Worm (Caenorhabditis elegans): ENCODE data around the gene str-90.

str-90 gene

DNA sequence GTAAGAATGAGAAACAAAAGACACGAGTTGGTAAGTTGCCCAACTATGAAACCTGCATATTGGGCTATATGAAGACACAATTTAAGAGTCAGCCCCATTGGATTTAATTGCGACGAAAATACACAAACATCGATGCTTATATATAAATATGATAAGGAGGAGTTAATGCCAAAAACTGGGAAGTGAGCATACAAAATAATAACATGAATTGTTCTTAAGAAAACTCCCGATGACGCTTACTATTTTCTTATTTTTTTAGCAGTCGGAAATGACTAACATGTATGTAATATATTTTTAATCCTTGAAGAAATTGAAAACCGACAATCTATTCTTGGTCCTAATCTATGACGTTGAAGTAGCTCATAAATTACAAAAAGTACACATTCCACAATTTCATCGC is 31.0 kb upstream of the str-90 start, which contains the start of gene str-144:
str-144 (minus strand) TSS at position 101 of the 400 bp plus-strand sequence.
- no peak for TF ChIP-seq flt-1 (GFP tag; IDR thresholded peaks at IDR 0.05)
- TF ChIP-seq hnd-1 (tag; optimal IDR thresholded peaks at IDR 0.05): no peak
- TF ChIP-seq tra-4 (tag; optimal IDR thresholded peaks at IDR 0.05): no peak

DNA sequence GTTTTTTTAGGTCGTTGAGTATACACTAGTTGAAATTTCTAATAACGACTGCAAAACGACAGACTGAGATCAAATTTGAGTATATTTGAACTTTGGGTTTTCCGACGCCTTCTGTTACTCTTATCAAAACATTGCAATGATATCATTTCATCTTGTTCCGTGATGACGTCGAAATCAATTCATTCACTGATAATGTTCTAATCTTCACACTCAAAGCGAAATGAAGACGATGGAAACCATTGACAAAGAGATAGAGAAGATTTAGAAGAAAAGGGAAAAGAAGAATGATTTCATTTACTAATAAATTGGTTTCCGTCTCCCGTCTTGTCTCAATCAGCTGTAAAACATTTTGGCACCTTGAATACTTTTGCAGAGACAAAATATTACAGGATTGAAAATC is 29.9 kb upstream of the str-90 start:
- TF ChIP-seq F13C5.2 (tag; optimal IDR thresholded peaks at IDR 0.05): no peak
- TF ChIP-seq ets-7 (tag; optimal IDR thresholded peaks at IDR 0.05): no peak
- TF ChIP-seq ama-1 (optimal IDR thresholded peaks at IDR 0.05): no peak
- TF ChIP-seq scrt-1 (GFP tag; IDR thresholded peaks at IDR 0.05): no peak
- no peak for TF ChIP-seq B0310.2 (tag; optimal IDR thresholded peaks at IDR 0.05)
- TF ChIP-seq hnd-1 (tag; optimal IDR thresholded peaks at IDR 0.05): no peak
- TF ChIP-seq hmbx-1 (tag; optimal IDR thresholded peaks at IDR 0.05): no peak
- no peak for TF ChIP-seq pes-1 (GFP tag; IDR thresholded peaks at IDR 0.05)
- no peak for TF ChIP-seq tbx-37 (GFP tag; conservative IDR thresholded peaks at IDR 0.05)
- TF ChIP-seq ceh-13 (GFP tag; optimal IDR thresholded peaks at IDR 0.05): no peak
- no peak for TF ChIP-seq sea-1 (GFP tag; conservative IDR thresholded peaks at IDR 0.05)

DNA sequence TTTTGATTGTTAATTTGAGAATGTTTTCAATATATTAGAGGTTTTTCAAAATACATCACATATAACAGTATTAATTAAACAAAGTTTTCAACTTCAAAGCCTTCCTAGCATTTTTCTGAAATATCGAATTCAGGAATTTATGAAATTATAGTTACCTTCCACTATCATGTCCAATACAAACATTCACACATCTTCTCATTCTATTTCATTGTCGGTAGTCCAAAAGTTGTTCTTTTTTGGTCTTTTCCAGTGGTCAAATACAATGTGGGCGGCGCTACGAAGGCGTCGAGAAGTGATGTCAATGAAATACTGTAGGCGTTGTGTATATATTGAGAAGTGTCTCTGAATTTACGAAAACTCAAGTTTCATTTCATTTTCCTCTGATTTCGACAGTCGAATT is 27.3 kb upstream of the str-90 start, which contains the start of gene catp-3:
catp-3 (plus strand) TSS at position 301 of the 400 bp plus-strand sequence.
- TF ChIP-seq F13C5.2 (tag; optimal IDR thresholded peaks at IDR 0.05) (no peak), scrt-1 (GFP tag; IDR thresholded peaks at IDR 0.05) (no peak), pes-1 (GFP tag; IDR thresholded peaks at IDR 0.05) (no peak), hnd-1 (tag; optimal IDR thresholded peaks at IDR 0.05) (no peak), aly-1 (tag; optimal IDR thresholded peaks at IDR 0.05) (no peak), B0310.2 (tag; optimal IDR thresholded peaks at IDR 0.05) (no peak), flt-1 (GFP tag; IDR thresholded peaks at IDR 0.05) (no peak), hmbx-1 (tag; optimal IDR thresholded peaks at IDR 0.05) (no peak), ceh-13 (GFP tag; optimal IDR thresholded peaks at IDR 0.05) (no peak)

DNA sequence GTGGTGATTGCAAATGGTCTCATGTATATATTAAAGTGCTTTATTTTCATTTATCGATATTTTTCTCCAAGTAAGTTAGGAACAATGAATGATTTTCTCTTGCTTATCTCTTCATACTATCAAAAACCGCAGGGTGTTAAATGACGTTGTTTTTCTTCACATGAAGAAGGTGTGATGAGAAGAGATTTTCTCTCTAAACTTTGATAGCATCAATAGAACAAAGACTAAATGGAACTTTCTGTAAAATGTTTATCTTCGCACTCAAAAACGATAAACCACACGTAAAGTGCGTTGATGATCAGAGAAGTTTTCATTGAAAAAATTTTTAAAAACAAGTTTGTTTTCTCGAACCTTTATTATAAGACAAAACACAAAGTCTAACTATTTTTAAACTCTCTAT is 23.2 kb upstream of the str-90 start:
- TF ChIP-seq B0310.2 (tag; optimal IDR thresholded peaks at IDR 0.05): no peak
- TF ChIP-seq sea-1 (GFP tag; conservative IDR thresholded peaks at IDR 0.05): no peak
- TF ChIP-seq ets-7 (tag; optimal IDR thresholded peaks at IDR 0.05): no peak
- TF ChIP-seq ceh-36 (tag; optimal IDR thresholded peaks at IDR 0.05): no peak
- no peak for TF ChIP-seq flt-1 (GFP tag; IDR thresholded peaks at IDR 0.05)
- no peak for TF ChIP-seq tra-4 (tag; optimal IDR thresholded peaks at IDR 0.05)
- TF ChIP-seq hmg-4 (GFP tag; optimal IDR thresholded peaks at IDR 0.05): no peak
- TF ChIP-seq tbx-11 (GFP tag; IDR thresholded peaks at IDR 0.05): no peak
- no peak for TF ChIP-seq hnd-1 (tag; optimal IDR thresholded peaks at IDR 0.05)
- no peak for TF ChIP-seq tbx-37 (GFP tag; conservative IDR thresholded peaks at IDR 0.05)

DNA sequence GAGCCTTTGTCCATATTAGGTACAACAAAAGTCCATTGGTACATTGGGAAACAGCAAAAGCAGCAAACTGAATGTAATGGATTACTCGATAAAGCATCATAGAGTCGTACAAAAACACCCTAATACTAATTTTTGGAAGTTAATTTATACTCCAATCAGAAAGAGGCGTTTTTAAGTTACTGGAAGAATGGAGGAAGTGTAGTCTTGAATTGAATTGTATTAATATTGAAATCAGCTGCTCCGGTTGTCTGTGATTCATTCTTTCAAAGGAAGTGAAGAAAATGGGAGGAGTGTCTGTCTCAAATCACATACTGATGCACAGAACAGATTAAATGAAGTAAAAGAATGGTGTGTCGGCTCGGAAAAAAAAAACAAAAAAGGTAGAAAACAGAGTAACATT is 21.5 kb upstream of the str-90 start, which contains the start of gene str-131:
str-131 (minus strand) TSS at position 101 of the 400 bp plus-strand sequence.
- no peak for TF ChIP-seq hmg-4 (GFP tag; optimal IDR thresholded peaks at IDR 0.05)
- no peak for TF ChIP-seq ama-1 (optimal IDR thresholded peaks at IDR 0.05)
- no peak for TF ChIP-seq hmbx-1 (tag; optimal IDR thresholded peaks at IDR 0.05)
- no peak for TF ChIP-seq tbx-11 (GFP tag; IDR thresholded peaks at IDR 0.05)
- no peak for TF ChIP-seq scrt-1 (GFP tag; IDR thresholded peaks at IDR 0.05)
- no peak for TF ChIP-seq hnd-1 (tag; optimal IDR thresholded peaks at IDR 0.05)
- no peak for TF ChIP-seq ets-7 (tag; optimal IDR thresholded peaks at IDR 0.05)
- no peak for TF ChIP-seq ceh-36 (tag; optimal IDR thresholded peaks at IDR 0.05)
- no peak for TF ChIP-seq B0310.2 (tag; optimal IDR thresholded peaks at IDR 0.05)
- TF ChIP-seq ceh-13 (GFP tag; optimal IDR thresholded peaks at IDR 0.05): no peak
- no peak for TF ChIP-seq F13C5.2 (tag; optimal IDR thresholded peaks at IDR 0.05)
- TF ChIP-seq pes-1 (GFP tag; IDR thresholded peaks at IDR 0.05): no peak
- no peak for TF ChIP-seq aly-1 (tag; optimal IDR thresholded peaks at IDR 0.05)
- no peak for TF ChIP-seq tra-4 (tag; optimal IDR thresholded peaks at IDR 0.05)
- TF ChIP-seq sea-1 (GFP tag; conservative IDR thresholded peaks at IDR 0.05): no peak
- TF ChIP-seq flt-1 (GFP tag; IDR thresholded peaks at IDR 0.05): no peak
- TF ChIP-seq tbx-37 (GFP tag; conservative IDR thresholded peaks at IDR 0.05): no peak

DNA sequence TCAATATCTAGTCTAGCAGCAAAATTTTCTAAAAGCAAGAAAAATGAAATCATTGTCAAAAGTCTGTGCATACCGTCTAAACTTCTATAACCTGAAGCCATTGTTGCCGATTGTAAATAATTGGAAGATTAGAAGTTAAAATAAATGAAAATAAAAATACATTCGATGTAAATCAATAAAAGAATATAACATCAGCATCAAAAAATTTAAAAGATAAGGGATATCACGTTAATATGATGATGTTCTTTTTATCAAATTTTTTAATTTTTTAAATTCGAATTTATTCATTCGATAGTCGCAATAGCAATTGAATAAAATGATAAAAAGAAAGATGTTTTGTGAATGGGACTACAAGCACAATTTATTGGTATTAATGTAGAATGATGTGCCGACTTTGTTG is 17.9 kb upstream of the str-90 start, which contains the start of gene C09H5.7:
C09H5.7 (minus strand) TSS at position 101 of the 400 bp plus-strand sequence.
- no peak for TF ChIP-seq tbx-37 (GFP tag; conservative IDR thresholded peaks at IDR 0.05)
- TF ChIP-seq F13C5.2 (tag; optimal IDR thresholded peaks at IDR 0.05): no peak
- TF ChIP-seq tbx-11 (GFP tag; IDR thresholded peaks at IDR 0.05): no peak
- TF ChIP-seq ets-7 (tag; optimal IDR thresholded peaks at IDR 0.05): no peak
- no peak for TF ChIP-seq ceh-36 (tag; optimal IDR thresholded peaks at IDR 0.05)

DNA sequence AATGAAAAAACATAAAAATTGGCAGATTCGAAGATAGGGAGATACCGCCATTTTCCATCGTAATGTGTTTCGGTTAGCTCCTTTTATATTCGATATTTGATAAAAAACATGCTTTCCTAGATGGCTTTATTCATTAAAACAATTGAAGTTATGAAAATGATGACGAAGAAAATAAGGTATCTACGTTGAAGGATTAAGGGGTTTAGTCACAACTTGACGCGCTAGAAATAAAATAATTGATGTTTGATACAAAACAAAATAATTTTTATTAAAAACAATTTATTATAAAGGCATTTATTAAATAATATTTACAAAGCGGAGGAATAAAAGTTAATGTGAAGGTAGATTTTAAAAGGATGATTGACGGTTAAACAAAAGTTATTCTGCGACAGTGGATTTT is 12.5 kb upstream of the str-90 start, which contains the start of gene str-130:
str-130 (minus strand) TSS at position 101 of the 400 bp plus-strand sequence.
- TF ChIP-seq ets-7 (tag; optimal IDR thresholded peaks at IDR 0.05): no peak

DNA sequence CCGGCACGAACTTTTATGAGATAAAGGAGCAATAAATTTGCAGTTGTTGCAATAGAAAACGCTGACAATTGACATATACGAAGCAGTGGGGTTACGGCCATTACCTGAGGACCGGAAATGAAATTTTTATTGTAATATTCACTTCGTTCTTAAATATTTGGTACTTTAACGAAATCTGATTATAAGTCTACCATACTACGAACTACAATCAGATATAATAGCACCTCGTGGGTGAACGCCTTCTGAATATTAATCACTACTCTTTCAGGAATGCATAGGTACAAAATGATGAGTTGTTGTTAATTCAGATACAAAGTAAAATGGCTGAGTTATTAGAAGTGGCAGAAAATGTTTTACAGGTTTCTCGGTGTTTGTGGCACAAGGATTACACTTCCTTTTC is 10.7 kb upstream of the str-90 start, which contains the start of gene str-129:
str-129 (minus strand) TSS at position 101 of the 400 bp plus-strand sequence.
- TF ChIP-seq scrt-1 (GFP tag; IDR thresholded peaks at IDR 0.05) (no peak), F13C5.2 (tag; optimal IDR thresholded peaks at IDR 0.05) (no peak), tra-4 (tag; optimal IDR thresholded peaks at IDR 0.05) (no peak), sea-1 (GFP tag; conservative IDR thresholded peaks at IDR 0.05) (no peak), pes-1 (GFP tag; IDR thresholded peaks at IDR 0.05) (no peak), flt-1 (GFP tag; IDR thresholded peaks at IDR 0.05) (no peak)

DNA sequence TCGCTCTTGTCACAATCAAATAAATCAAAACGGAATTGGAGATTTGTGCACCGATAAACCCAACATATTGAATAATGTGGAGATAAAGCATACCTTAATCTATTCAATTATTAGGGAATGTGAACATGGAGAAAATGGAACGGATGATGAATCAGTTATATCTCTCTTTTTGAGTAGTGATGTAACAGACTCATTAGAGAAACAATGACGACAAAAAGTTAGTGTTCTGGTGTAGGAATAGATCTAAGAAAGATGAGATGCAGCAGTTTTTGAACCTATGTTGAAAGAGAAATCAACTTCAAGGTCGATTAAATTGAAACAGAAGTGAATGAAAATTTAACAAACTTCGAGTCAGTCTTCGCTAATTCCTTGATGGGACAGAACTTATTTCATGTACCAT is 7.7 kb upstream of the str-90 start, which contains the start of gene str-146:
str-146 (minus strand) TSS at position 101 of the 400 bp plus-strand sequence.
- TF ChIP-seq pes-1 (GFP tag; IDR thresholded peaks at IDR 0.05) (no peak), tbx-37 (GFP tag; conservative IDR thresholded peaks at IDR 0.05) (no peak), scrt-1 (GFP tag; IDR thresholded peaks at IDR 0.05) (no peak), B0310.2 (tag; optimal IDR thresholded peaks at IDR 0.05) (no peak), tbx-11 (GFP tag; IDR thresholded peaks at IDR 0.05) (no peak), hmbx-1 (tag; optimal IDR thresholded peaks at IDR 0.05) (no peak), F13C5.2 (tag; optimal IDR thresholded peaks at IDR 0.05) (no peak), aly-1 (tag; optimal IDR thresholded peaks at IDR 0.05) (no peak), flt-1 (GFP tag; IDR thresholded peaks at IDR 0.05) (no peak), sea-1 (GFP tag; conservative IDR thresholded peaks at IDR 0.05) (no peak), ceh-13 (GFP tag; optimal IDR thresholded peaks at IDR 0.05) (no peak), ceh-36 (tag; optimal IDR thresholded peaks at IDR 0.05) (no peak), ets-7 (tag; optimal IDR thresholded peaks at IDR 0.05) (no peak), hnd-1 (tag; optimal IDR thresholded peaks at IDR 0.05) (no peak), tra-4 (tag; optimal IDR thresholded peaks at IDR 0.05) (no peak), ama-1 (optimal IDR thresholded peaks at IDR 0.05) (no peak), hmg-4 (GFP tag; optimal IDR thresholded peaks at IDR 0.05) (no peak)

All from whole organism, early embryonic.